Fruit fly (Drosophila melanogaster): ENCODE measurements around the gene Polr2J.

Polr2J gene

dm6 chr2L:17429788-17430587 lies 19.8 kb upstream of the Polr2J start (continued):
- TF ChIP-seq CG18011 (GFP tag; optimal IDR thresholded peaks at IDR 0.05) (peak; percentile 63), CG9727 (GFP tag; optimal IDR thresholded peaks at IDR 0.05) (peak; percentile 82), CG3281 (GFP tag; optimal IDR thresholded peaks at IDR 0.05) (peak; percentile 94), CG16813 (GFP tag; IDR thresholded peaks at IDR 0.05; ENCODE audit: partially characterized antibody) (no peak), CG34376 (GFP tag; optimal IDR thresholded peaks at IDR 0.05) (peak; percentile 62), ranshi (GFP tag; IDR thresholded peaks at IDR 0.05) (peak; percentile 92), trh (GFP tag; optimal IDR thresholded peaks at IDR 0.05) (peak; percentile 16), slou (GFP tag; optimal IDR thresholded peaks at IDR 0.05) (peak; percentile 54), CG1602 (GFP tag; optimal IDR thresholded peaks at IDR 0.05) (peak; percentile 84), tin (GFP tag; optimal IDR thresholded peaks at IDR 0.05) (peak; percentile 86), tap (tag; optimal IDR thresholded peaks at IDR 0.05) (peak; percentile 98), lab (GFP tag; optimal IDR thresholded peaks at IDR 0.05) (peak; percentile 95), CG14965 (GFP tag; optimal IDR thresholded peaks at IDR 0.05; ENCODE audit: borderline replicate concordance) (no peak), otp (GFP tag; IDR thresholded peaks at IDR 0.05) (peak; percentile 74), lilli (GFP tag; optimal IDR thresholded peaks at IDR 0.05) (peak; percentile 67), CG7357 (GFP tag; IDR thresholded peaks at IDR 0.05) (peak; percentile 88; the same call in 2 of the 3 replicates)

dm6 chr2L:17427929-17428456 lies 17.8 kb upstream of the Polr2J start:
- TF ChIP-seq CG1602 (GFP tag; optimal IDR thresholded peaks at IDR 0.05), result no peak
- TF ChIP-seq dati (GFP tag; IDR thresholded peaks at IDR 0.05), result no peak
- TF ChIP-seq CG3281 (GFP tag; optimal IDR thresholded peaks at IDR 0.05), result no peak
- peak; percentile 7 for TF ChIP-seq Blimp-1 (GFP tag; optimal IDR thresholded peaks at IDR 0.05)
- TF ChIP-seq Ets97D (GFP tag; optimal IDR thresholded peaks at IDR 0.05), result no peak
- TF ChIP-seq cg (GFP tag; optimal IDR thresholded peaks at IDR 0.05), result peak; percentile 71
- TF ChIP-seq slou (GFP tag; optimal IDR thresholded peaks at IDR 0.05), result no peak
- no peak for TF ChIP-seq CG33557 (GFP tag; optimal IDR thresholded peaks at IDR 0.05)
- peak; percentile 52; the same call in 1 of the 2 replicates for TF ChIP-seq bbx (GFP tag; IDR thresholded peaks at IDR 0.05; ENCODE audit: partially characterized antibody)
- TF ChIP-seq CG32767 (GFP tag; IDR thresholded peaks at IDR 0.05), result peak; percentile 49; the same call in 1 of the 2 replicates
- TF ChIP-seq CG13775 (GFP tag; optimal IDR thresholded peaks at IDR 0.05), result no peak
- 0 out of 2 replicates have a peak, but pooled peaks have one; percentile 15 for TF ChIP-seq Rfx (GFP tag; IDR thresholded peaks at IDR 0.05)
- TF ChIP-seq sd (tag; optimal IDR thresholded peaks at IDR 0.05), result peak; percentile 10
- no peak for TF ChIP-seq CG2199 (GFP tag; IDR thresholded peaks at IDR 0.05)
- no peak for TF ChIP-seq CG17385 (GFP tag; optimal IDR thresholded peaks at IDR 0.05)
- peak; percentile 20; the same call in 1 of the 2 replicates for TF ChIP-seq slbo (GFP tag; IDR thresholded peaks at IDR 0.05)
- TF ChIP-seq corto (GFP tag; optimal IDR thresholded peaks at IDR 0.05), result peak; percentile 12
- TF ChIP-seq CG5180 (GFP tag; optimal IDR thresholded peaks at IDR 0.05), result peak; percentile 40
- TF ChIP-seq Atf3 (GFP tag; optimal IDR thresholded peaks at IDR 0.05), result no peak
- TF ChIP-seq pum (GFP tag; optimal IDR thresholded peaks at IDR 0.05), result no peak
- peak; percentile 52 to 66 for TF ChIP-seq Trl (optimal IDR thresholded peaks at IDR 0.05)
- no peak for TF ChIP-seq Trl (GFP tag; optimal IDR thresholded peaks at IDR 0.05)
- TF ChIP-seq al (GFP tag; IDR thresholded peaks at IDR 0.05), result no peak
- TF ChIP-seq CG13287 (GFP tag; IDR thresholded peaks at IDR 0.05; ENCODE audit: partially characterized antibody), result peak; percentile 44; the same call in 1 of the 2 replicates
- TF ChIP-seq Dbx (GFP tag; IDR thresholded peaks at IDR 0.05), result 0 out of 3 replicates have a peak, but pooled peaks have one; percentile 43
- no peak for TF ChIP-seq lmd (GFP tag; IDR thresholded peaks at IDR 0.05)
- peak; percentile 21 for TF ChIP-seq PHDP (tag; optimal IDR thresholded peaks at IDR 0.05)
- no peak for TF ChIP-seq trh (GFP tag; optimal IDR thresholded peaks at IDR 0.05)
- peak in 1 of 2 experiments; percentile 24 for TF ChIP-seq Hr78 (GFP tag; optimal IDR thresholded peaks at IDR 0.05)
- TF ChIP-seq ERR (GFP tag; optimal IDR thresholded peaks at IDR 0.05), result no peak
- no peak for TF ChIP-seq pnt (GFP tag; optimal IDR thresholded peaks at IDR 0.05)
- TF ChIP-seq CG33213 (GFP tag; optimal IDR thresholded peaks at IDR 0.05), result no peak
- TF ChIP-seq CG10274 (GFP tag; optimal IDR thresholded peaks at IDR 0.05), result no peak
- TF ChIP-seq chif (GFP tag; optimal IDR thresholded peaks at IDR 0.05), result no peak
- TF ChIP-seq CG8281 (tag; optimal IDR thresholded peaks at IDR 0.05), result no peak
